Worm (Caenorhabditis elegans) whole organism, early embryonic: Measurements from ENCODE around the gene C30G4.2.

Experiments used
- F13C5.2 ChIP-seq: sonication (generic microtip); optimal IDR thresholded peaks from 2 replicates; lab custom pipeline; 2017; ENCODE audit warnings: mild to moderate bottlenecking, missing genetic modification characterization, inconsistent platforms, missing compliant biosample characterization
- aly-1 ChIP-seq: sonication (generic microtip); optimal IDR thresholded peaks from 2 replicates; lab custom pipeline; 2016; ENCODE audit warnings: missing genetic modification characterization, missing compliant biosample characterization
- ama-1 ChIP-seq: fragments of 150-350 bp; optimal IDR thresholded peaks from 2 replicates; lab custom pipeline; 2014
- ceh-13 ChIP-seq: fragments of 200-800 bp; sonication (Bioruptor generic); optimal IDR thresholded peaks from 2 replicates; lab custom pipeline; 2018; ENCODE audit warnings: mild to moderate bottlenecking, missing genetic modification characterization, missing compliant biosample characterization
- ceh-36 ChIP-seq: sonication (generic microtip); optimal IDR thresholded peaks from 2 replicates; lab custom pipeline; 2016; ENCODE audit warnings: missing genetic modification characterization, inconsistent platforms, missing compliant biosample characterization
- ets-7 ChIP-seq: sonication (generic microtip); optimal IDR thresholded peaks from 2 replicates; lab custom pipeline; 2016; ENCODE audit warnings: missing genotype, missing genetic modification characterization, missing compliant biosample characterization
- flt-1 ChIP-seq: fragments of 200-800 bp; sonication (Bioruptor generic); IDR thresholded peaks from 2 replicates; pipeline ENCODE4 v1.3.6; 2022; ENCODE audit warnings: missing genetic modification characterization, missing compliant biosample characterization
- hmbx-1 ChIP-seq: sonication (generic microtip); optimal IDR thresholded peaks from 2 replicates; lab custom pipeline; 2016; ENCODE audit warnings: mild to moderate bottlenecking, missing genetic modification characterization, missing compliant biosample characterization
- hmg-4 ChIP-seq: fragments of 200-800 bp; sonication (Bioruptor generic); optimal IDR thresholded peaks from 2 replicates; lab custom pipeline; 2018; ENCODE audit warnings: mild to moderate bottlenecking, missing genetic modification characterization, missing compliant biosample characterization
- pes-1 ChIP-seq: fragments of 200-800 bp; sonication (Bioruptor generic); IDR thresholded peaks from 2 replicates; pipeline ENCODE4 v1.3.6; 2022; ENCODE audit warnings: missing genetic modification reagents, missing genetic modification characterization, missing compliant biosample characterization
- scrt-1 ChIP-seq: fragments of 200-800 bp; sonication (Bioruptor generic); IDR thresholded peaks from 2 replicates; pipeline ENCODE4 v1.3.6; 2022; ENCODE audit warnings: missing genetic modification characterization, missing compliant biosample characterization
- tbx-11 ChIP-seq: fragments of 200-800 bp; sonication (Bioruptor generic); IDR thresholded peaks from 2 replicates; pipeline ENCODE4 v1.3.6; 2022; ENCODE audit warnings: missing genetic modification characterization, missing compliant biosample characterization
- tbx-37 ChIP-seq: fragments of 200-800 bp; sonication (Bioruptor generic); conservative IDR thresholded peaks from 2 replicates; pipeline ENCODE4 v1.3.6; 2022; ENCODE audit warnings: missing genetic modification reagents, missing genetic modification characterization, missing compliant biosample characterization
- tra-4 ChIP-seq: sonication (generic microtip); optimal IDR thresholded peaks from 2 replicates; lab custom pipeline; 2017; ENCODE audit warnings: missing genetic modification characterization, missing compliant biosample characterization

ce11 chrX:17006843-17007242 lies 38.6 kb downstream of the C30G4.2 start:
- TF ChIP-seq ceh-13 (GFP tag; lab: Kevin White, UChicago), result no peak
- no peak for TF ChIP-seq tbx-37 (GFP tag; lab: Robert Waterston, UW)
- no peak for TF ChIP-seq hmbx-1 (tag; lab: Kevin White, UChicago)
- TF ChIP-seq ama-1 (lab: Kevin White, UChicago), result no peak
- TF ChIP-seq ceh-36 (tag; lab: Kevin White, UChicago), result no peak
- TF ChIP-seq tbx-11 (GFP tag; lab: Robert Waterston, UW), result no peak
- TF ChIP-seq scrt-1 (GFP tag; lab: Robert Waterston, UW), result no peak
- no peak for TF ChIP-seq F13C5.2
- no peak for TF ChIP-seq ets-7
- no peak for TF ChIP-seq pes-1 (GFP tag; lab: Robert Waterston, UW)
- TF ChIP-seq flt-1 (GFP tag; lab: Robert Waterston, UW), result no peak
- no peak for TF ChIP-seq aly-1 (tag; lab: Kevin White, UChicago)
- no peak for TF ChIP-seq hmg-4 (GFP tag; lab: Kevin White, UChicago)
- TF ChIP-seq tra-4 (tag; lab: Kevin White, UChicago), result no peak
